Worm (Caenorhabditis elegans) whole organism, L4 larva: ENCODE measurements around the gene T08B1.1.

Source experiments
- D1046.2 ChIP-seq: fragments of 200-800 bp; sonication (Bioruptor generic); IDR thresholded peaks from 2 replicates; pipeline ENCODE4 v1.3.6; 2022; ENCODE audit warnings: missing genetic modification characterization, missing compliant biosample characterization
- Y48G9A.11 ChIP-seq: fragments of 200-800 bp; sonication (Bioruptor generic); IDR thresholded peaks from 2 replicates; pipeline ENCODE4 v1.3.6; 2022; ENCODE audit warnings: missing genetic modification reagents, missing genetic modification characterization, missing compliant biosample characterization
- aha-1 ChIP-seq: fragments of 150-350 bp; peaks from one replicate; lab custom pipeline; 2014; ENCODE audit warnings: missing biosample characterization, missing genetic modification characterization
- ceh-20 ChIP-seq: fragments of 200-800 bp; sonication (Bioruptor generic); IDR thresholded peaks from 2 replicates; pipeline ENCODE4 v1.3.6; 2022; ENCODE audit warnings: missing genetic modification reagents, missing genetic modification characterization, missing compliant biosample characterization
- ceh-32 ChIP-seq: sonication (generic microtip); optimal IDR thresholded peaks from 2 replicates; lab custom pipeline; 2016; ENCODE audit warnings: mild to moderate bottlenecking, missing genetic modification characterization, missing compliant biosample characterization; ENCODE audit not compliant: poor library complexity
- ces-1 ChIP-seq: fragments of 150-350 bp; sonication (generic microtip); optimal IDR thresholded peaks from 4 replicates; lab custom pipeline; 2014; ENCODE audit warnings: missing biosample characterization, missing genetic modification reagents, missing genetic modification characterization
- daf-12 ChIP-seq: fragments of 150-350 bp; optimal IDR thresholded peaks from 2 replicates; lab custom pipeline; 2014; ENCODE audit warnings: missing biosample characterization, missing genetic modification reagents, missing genetic modification characterization
- daf-16 ChIP-seq, 3 experiments: sonication (generic microtip); optimal IDR thresholded peaks; 2 replicates each; lab custom pipeline; 2016 to 2017; ENCODE audit warnings: missing genetic modification characterization in 3 of 3, missing genetic modification reagents in 3 of 3, mild to moderate bottlenecking in 2 of 3, missing compliant biosample characterization in 2 of 3, missing biosample characterization in 1 of 3, moderate library complexity in 1 of 3
- dmd-6 ChIP-seq: fragments of 200-800 bp; sonication (Bioruptor generic); IDR thresholded peaks from 2 replicates; pipeline ENCODE4 v1.3.6; 2022; ENCODE audit warnings: missing genetic modification reagents, missing genetic modification characterization, missing compliant biosample characterization
- duxl-1 ChIP-seq: sonication (generic microtip); optimal IDR thresholded peaks from 2 replicates; lab custom pipeline; 2016; ENCODE audit warnings: mild to moderate bottlenecking, missing genetic modification characterization, moderate library complexity, missing compliant biosample characterization; ENCODE audit not compliant: poor library complexity
- dve-1 ChIP-seq: sonication (generic microtip); optimal IDR thresholded peaks from 2 replicates; lab custom pipeline; 2017; ENCODE audit warnings: antibody characterized with exemption, mild to moderate bottlenecking, missing genetic modification characterization, missing compliant biosample characterization; ENCODE audit not compliant: insufficient read depth
- hif-1 ChIP-seq, 2 experiments: sonication (generic microtip); optimal IDR thresholded peaks; 2 replicates each; lab custom pipeline; 2016 to 2017; ENCODE audit warnings: missing compliant biosample characterization in 2 of 2, missing genetic modification characterization in 2 of 2, missing genetic modification reagents in 2 of 2, missing genotype in 2 of 2, mild to moderate bottlenecking in 1 of 2
- hlh-11 ChIP-seq: fragments of 200-800 bp; sonication (Bioruptor generic); optimal IDR thresholded peaks from 2 replicates; lab custom pipeline; 2018; ENCODE audit warnings: mild to moderate bottlenecking, missing genetic modification characterization, missing compliant biosample characterization
- hlh-30 ChIP-seq: sonication (generic microtip); optimal IDR thresholded peaks from 2 replicates; lab custom pipeline; 2017; ENCODE audit warnings: antibody characterized with exemption, mild to moderate bottlenecking, missing genetic modification characterization, missing compliant biosample characterization; ENCODE audit not compliant: insufficient read depth
- hmg-1.1 ChIP-seq: fragments of 200-800 bp; sonication (Bioruptor generic); IDR thresholded peaks from 2 replicates; pipeline ENCODE4 v1.3.6; 2022; ENCODE audit warnings: missing genetic modification reagents, missing genetic modification characterization, missing compliant biosample characterization
- lin-15B ChIP-seq: fragments of 150-350 bp; sonication (generic microtip); optimal IDR thresholded peaks from 3 replicates; lab custom pipeline; 2014; ENCODE audit warnings: missing biosample characterization, missing genetic modification characterization
- lin-38 ChIP-seq: fragments of 200-800 bp; sonication (Bioruptor generic); IDR thresholded peaks from 2 replicates; pipeline ENCODE4 v1.3.6; 2022; ENCODE audit warnings: missing genetic modification reagents, missing genetic modification characterization, missing compliant biosample characterization
- lsy-2 ChIP-seq, 2 experiments: fragments of 150-350 bp in 1 of 2; sonication (generic microtip) in 1 of 2; optimal IDR thresholded peaks; 2 replicates each; lab custom pipeline; 2014 to 2017; ENCODE audit warnings: missing biosample characterization in 2 of 2, missing genetic modification characterization in 2 of 2
- mxl-3 ChIP-seq: fragments of 200-800 bp; sonication (Bioruptor generic); optimal IDR thresholded peaks from 2 replicates; lab custom pipeline; 2018; ENCODE audit warnings: mild to moderate bottlenecking, missing genetic modification characterization, missing compliant biosample characterization
- nhr-237 ChIP-seq: sonication (generic microtip); optimal IDR thresholded peaks from 2 replicates; lab custom pipeline; 2017; ENCODE audit warnings: missing biosample characterization, missing genetic modification characterization
- nhr-28 ChIP-seq: fragments of 150-350 bp; optimal IDR thresholded peaks from 2 replicates; lab custom pipeline; 2014; ENCODE audit warnings: missing biosample characterization, missing genetic modification characterization
- nhr-77 ChIP-seq: fragments of 150-350 bp; optimal IDR thresholded peaks from 2 replicates; lab custom pipeline; 2014; ENCODE audit warnings: missing biosample characterization, missing genetic modification characterization
- php-3 ChIP-seq: fragments of 200-800 bp; sonication (Bioruptor generic); IDR thresholded peaks from 2 replicates; pipeline ENCODE4 v1.3.6; 2022; ENCODE audit warnings: missing genetic modification reagents, missing genetic modification characterization, missing compliant biosample characterization
- pqm-1 ChIP-seq: sonication (generic microtip); optimal IDR thresholded peaks from 2 replicates; lab custom pipeline; 2017; ENCODE audit warnings: missing biosample characterization, missing genetic modification characterization
- rbr-2 ChIP-seq: sonication (generic microtip); optimal IDR thresholded peaks from 2 replicates; lab custom pipeline; 2016; ENCODE audit warnings: missing genotype, missing genetic modification characterization, missing compliant biosample characterization
- spr-1 ChIP-seq: sonication (generic microtip); optimal IDR thresholded peaks from 2 replicates; lab custom pipeline; 2016; ENCODE audit warnings: mild to moderate bottlenecking, missing genetic modification characterization, missing compliant biosample characterization
- spr-3 ChIP-seq: fragments of 200-800 bp; sonication (Bioruptor generic); optimal IDR thresholded peaks from 2 replicates; lab custom pipeline; 2018; ENCODE audit warnings: mild to moderate bottlenecking, missing genetic modification characterization, missing compliant biosample characterization
- tra-1 ChIP-seq: fragments of 200-800 bp; sonication (Bioruptor generic); IDR thresholded peaks from 2 replicates; pipeline ENCODE4 v1.3.6; 2022; ENCODE audit warnings: missing genetic modification reagents, missing genetic modification characterization, missing compliant biosample characterization
- unc-62 ChIP-seq, 3 experiments: fragments of 150-350 bp in 1 of 3; sonication (generic microtip); optimal IDR thresholded peaks in 2 of 3; peaks in 1 of 3; 1 replicate in 1 of 3; 2 replicates in 2 of 3; lab custom pipeline; 2014 to 2017; ENCODE audit warnings: missing biosample characterization in 3 of 3, missing genetic modification characterization in 3 of 3, missing genetic modification reagents in 3 of 3, missing genotype in 1 of 3

Gene T08B1.1

ce11 chrV:2008412-2008811, 21.6 kb upstream of the T08B1.1 start (continued):
- 0 out of 2 replicates have a peak, but pooled peaks have one; percentile 65 for TF ChIP-seq ceh-20 (GFP tag; lab: Robert Waterston, UW)
- peak; percentile 46 for TF ChIP-seq rbr-2
- no peak for TF ChIP-seq spr-1
- TF ChIP-seq hif-1 (tag; optimal IDR thresholded peaks at IDR 0.05; lab: Kevin White, UChicago): peak in 1 of 2 experiments; percentile 70
- TF ChIP-seq spr-3: no peak
- peak; percentile 15 for TF ChIP-seq lin-15B
- peak; percentile 60; the same call in 1 of the 2 replicates for TF ChIP-seq Y48G9A.11 (GFP tag; lab: Robert Waterston, UW)
- peak; percentile 28 for TF ChIP-seq hlh-30
- no peak for TF ChIP-seq ces-1 (GFP tag; lab: Kevin White, UChicago)
- peak; percentile 3 for TF ChIP-seq mxl-3 (GFP tag; lab: Kevin White, UChicago)
- peak in 1 of 2 experiments; percentile 80 for TF ChIP-seq unc-62 (GFP tag; optimal IDR thresholded peaks at IDR 0.05 in 1 of 2; lab: Kevin White, UChicago)
- no peak for TF ChIP-seq unc-62 (tag; optimal IDR thresholded peaks at IDR 0.05; lab: Kevin White, UChicago)
- TF ChIP-seq lin-38 (GFP tag; lab: Robert Waterston, UW): peak; percentile 88
- peak; percentile 64 for TF ChIP-seq duxl-1
- TF ChIP-seq hmg-1.1 (GFP tag; lab: Robert Waterston, UW): peak; percentile 50; the same call in 1 of the 2 replicates
- TF ChIP-seq dve-1 (tag; lab: Kevin White, UChicago): peak; percentile 34
- TF ChIP-seq, all 104 proteins: peak for 27

DNA sequence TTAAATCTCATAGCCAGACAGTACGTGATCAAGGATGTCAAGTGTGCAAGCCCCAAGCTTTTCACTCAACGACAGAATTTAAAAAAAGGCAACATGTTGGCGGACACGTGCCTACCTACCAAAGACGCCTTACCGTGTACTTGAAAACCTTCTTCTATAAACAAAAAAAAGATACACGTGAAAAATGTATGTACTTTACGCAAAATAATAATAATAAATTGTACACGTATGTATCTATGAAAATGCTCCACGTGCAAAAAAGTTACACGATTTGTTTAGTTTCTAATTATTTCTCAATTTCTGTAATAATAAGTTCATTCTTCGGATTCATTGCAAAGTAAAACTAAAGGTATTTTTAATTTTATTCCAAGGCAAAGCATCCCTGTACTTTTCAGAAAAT, 17.8 kb upstream of the T08B1.1 start, which contains the start of gene cysl-4:
TSS of gene cysl-4 (plus strand) at position 301 of the 400 bp plus-strand sequence.
- TF ChIP-seq unc-62 (GFP tag; optimal IDR thresholded peaks at IDR 0.05 in 1 of 2; lab: Kevin White, UChicago) (peak in 1 of 2 experiments; percentile 16), unc-62 (tag; optimal IDR thresholded peaks at IDR 0.05; lab: Kevin White, UChicago) (no peak), lsy-2 (tag; optimal IDR thresholded peaks at IDR 0.05; lab: Kevin White, UChicago) (no peak)

ce11 chrV:2004229-2004628, 17.4 kb upstream of the T08B1.1 start, which contains the start of gene clec-206:
Gene clec-206 (minus strand): TSS chrV:2004329.
- TF ChIP-seq hlh-30 (no peak), ceh-32 (tag; lab: Kevin White, UChicago) (no peak), unc-62 (GFP tag; optimal IDR thresholded peaks at IDR 0.05 in 1 of 2; lab: Kevin White, UChicago) (no peak), unc-62 (tag; optimal IDR thresholded peaks at IDR 0.05; lab: Kevin White, UChicago) (no peak), nhr-237 (no peak), ces-1 (GFP tag; lab: Kevin White, UChicago) (no peak), daf-12 (no peak), tra-1 (GFP tag; lab: Robert Waterston, UW) (no peak)
- TF ChIP-seq, all 104 proteins: peak for 0

ce11 chrV:1999531-2000094, 12.8 kb upstream of the T08B1.1 start, which contains the start of gene alh-5:
Gene alh-5 (minus strand): TSS chrV:1999581.
- TF ChIP-seq nhr-77 (peak; percentile 55), dve-1 (tag; lab: Kevin White, UChicago) (peak; percentile 58), pqm-1 (tag; lab: Kevin White, UChicago) (peak; percentile 5), hlh-30 (peak; percentile 68), spr-3 (no peak), aha-1 (peak; percentile 40), nhr-28 (peak; percentile 99), D1046.2 (GFP tag; lab: Robert Waterston, UW) (no peak), hlh-11 (tag; lab: Kevin White, UChicago) (peak; percentile 31), daf-16 (GFP tag; optimal IDR thresholded peaks at IDR 0.05; lab: Kevin White, UChicago) (no peak), daf-16 (tag; optimal IDR thresholded peaks at IDR 0.05; lab: Kevin White, UChicago) (peak; percentile 86), hif-1 (tag; optimal IDR thresholded peaks at IDR 0.05; lab: Kevin White, UChicago) (no peak), dmd-6 (peak; percentile 35; the same call in 1 of the 2 replicates)

ce11 chrV:1998358-1998757, 11.5 kb upstream of the T08B1.1 start:
- TF ChIP-seq lin-15B (no peak), php-3 (peak; percentile 74), nhr-28 (peak; percentile 22), daf-16 (GFP tag; optimal IDR thresholded peaks at IDR 0.05; lab: Kevin White, UChicago) (no peak), daf-16 (tag; optimal IDR thresholded peaks at IDR 0.05; lab: Kevin White, UChicago) (peak; percentile 63)
